Fruit fly (Drosophila melanogaster): ENCODE results near the gene CG9368.

DNA sequence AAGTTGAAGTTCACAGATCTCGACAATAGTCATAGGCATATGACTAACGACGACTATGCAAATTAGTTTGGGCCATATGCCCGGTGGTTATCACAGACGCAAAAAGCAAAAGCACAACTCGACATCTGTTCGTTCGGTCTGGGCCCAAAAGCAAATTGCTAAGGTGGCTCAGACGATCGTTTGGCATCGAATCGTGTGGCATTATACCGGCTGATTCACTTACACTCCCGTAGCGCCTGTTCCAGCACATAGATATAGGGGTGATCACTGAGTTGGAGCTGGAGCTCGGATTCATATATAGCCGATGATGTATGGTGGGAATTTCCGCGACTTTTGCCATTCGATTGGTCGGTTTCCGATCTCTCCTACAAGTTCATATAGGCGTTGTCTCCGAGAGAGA is 35.3 kb upstream of the CG9368 start:
- TF ChIP-seq nmo (GFP tag; optimal IDR thresholded peaks at IDR 0.05) (no peak), her (GFP tag; optimal IDR thresholded peaks at IDR 0.05) (no peak), jing (GFP tag; optimal IDR thresholded peaks at IDR 0.05) (no peak)
